Worm (Caenorhabditis elegans) whole organism, young adult: ENCODE data around the gene avr-15.
A peak's percentile ranks its signal among the peaks of the same experiment; 100 is the strongest.

Experiments used
- B0035.1 ChIP-seq: sonication (generic microtip); optimal IDR thresholded peaks from 2 replicates; lab custom pipeline; 2016; ENCODE audit warnings: missing genetic modification characterization, mild to moderate bottlenecking, missing compliant biosample characterization, missing genotype, missing genetic modification reagents
- B0261.1 ChIP-seq: sonication (generic microtip); optimal IDR thresholded peaks from 2 replicates; lab custom pipeline; 2016; ENCODE audit warnings: mild to moderate bottlenecking, missing genetic modification characterization, moderate library complexity, missing compliant biosample characterization
- C06A6.2 ChIP-seq: fragments of 200-800 bp; sonication (Bioruptor generic); conservative IDR thresholded peaks from 2 replicates; pipeline ENCODE4 v1.3.6; 2022; ENCODE audit warnings: missing genetic modification characterization, missing compliant biosample characterization
- D2030.7 ChIP-seq: fragments of 200-800 bp; sonication (Bioruptor generic); IDR thresholded peaks from 2 replicates; pipeline ENCODE4 v1.3.6; 2022; ENCODE audit warnings: missing genetic modification reagents, missing genetic modification characterization, missing compliant biosample characterization
- F10E7.11 ChIP-seq: sonication (generic microtip); optimal IDR thresholded peaks from 2 replicates; lab custom pipeline; 2017; ENCODE audit warnings: mild to moderate bottlenecking, missing genetic modification characterization, moderate library complexity, missing compliant biosample characterization
- F23B12.7 ChIP-seq: sonication (generic microtip); optimal IDR thresholded peaks from 2 replicates; lab custom pipeline; 2017; ENCODE audit warnings: missing genetic modification characterization, mild to moderate bottlenecking, missing compliant biosample characterization, antibody characterized with exemption, moderate library complexity; ENCODE audit not compliant: insufficient read depth
- F52B5.7 ChIP-seq: sonication (generic microtip); optimal IDR thresholded peaks from 2 replicates; lab custom pipeline; 2016; ENCODE audit warnings: mild to moderate bottlenecking, missing genetic modification characterization, missing compliant biosample characterization
- F57A8.1 ChIP-seq: fragments of 200-800 bp; sonication (Bioruptor generic); optimal IDR thresholded peaks from 2 replicates; lab custom pipeline; 2018; ENCODE audit warnings: mild to moderate bottlenecking, missing genetic modification characterization, moderate library complexity, missing compliant biosample characterization
- K12H6.12 ChIP-seq: fragments of 200-800 bp; sonication (Bioruptor generic); optimal IDR thresholded peaks from 2 replicates; lab custom pipeline; 2018; ENCODE audit warnings: mild to moderate bottlenecking, missing genetic modification characterization, missing compliant biosample characterization
- T07F8.4 ChIP-seq: sonication (generic microtip); optimal IDR thresholded peaks from 2 replicates; lab custom pipeline; 2016; ENCODE audit warnings: mild to moderate bottlenecking, missing genetic modification characterization, moderate library complexity, missing compliant biosample characterization
- T26A5.8 ChIP-seq: sonication (generic microtip); optimal IDR thresholded peaks from 2 replicates; lab custom pipeline; 2016; ENCODE audit warnings: missing genetic modification characterization, missing compliant biosample characterization
- ZK185.1 ChIP-seq: sonication (generic microtip); optimal IDR thresholded peaks from 2 replicates; lab custom pipeline; 2016; ENCODE audit warnings: mild to moderate bottlenecking, missing genetic modification characterization, missing compliant biosample characterization; ENCODE audit not compliant: poor library complexity, severe bottlenecking
- akir-1 ChIP-seq: fragments of 200-800 bp; sonication (Bioruptor generic); optimal IDR thresholded peaks from 2 replicates; lab custom pipeline; 2018; ENCODE audit warnings: mild to moderate bottlenecking, missing genetic modification characterization, moderate library complexity, missing compliant biosample characterization
- atf-7 ChIP-seq: sonication (generic microtip); optimal IDR thresholded peaks from 2 replicates; lab custom pipeline; 2017; ENCODE audit warnings: mild to moderate bottlenecking, missing genetic modification characterization, missing compliant biosample characterization
- attf-3 ChIP-seq: fragments of 200-800 bp; sonication (Bioruptor generic); conservative IDR thresholded peaks from 2 replicates; pipeline ENCODE4 v1.3.6; 2022; ENCODE audit warnings: missing genetic modification reagents, missing genetic modification characterization, missing compliant biosample characterization
- attf-5 ChIP-seq: fragments of 200-800 bp; sonication (Bioruptor generic); optimal IDR thresholded peaks from 2 replicates; lab custom pipeline; 2018; ENCODE audit warnings: mild to moderate bottlenecking, missing genetic modification characterization, missing compliant biosample characterization
- bed-2 ChIP-seq: fragments of 200-800 bp; sonication (Bioruptor generic); IDR thresholded peaks from 2 replicates; pipeline ENCODE4 v1.3.6; 2022; ENCODE audit warnings: missing genetic modification reagents, missing genetic modification characterization, missing compliant biosample characterization
- cebp-1 ChIP-seq, 2 experiments: fragments of 200-800 bp in 1 of 2; sonication (Bioruptor generic) in 1 of 2; sonication (generic microtip) in 1 of 2; IDR thresholded peaks in 1 of 2; optimal IDR thresholded peaks in 1 of 2; 2 replicates each; pipeline versions ENCODE4 v1.3.6 to Lab custom; 2017 to 2022; ENCODE audit warnings: missing compliant biosample characterization in 2 of 2, missing genetic modification characterization in 2 of 2, mild to moderate bottlenecking in 1 of 2, missing genetic modification reagents in 1 of 2, moderate library complexity in 1 of 2
- ceh-27 ChIP-seq: fragments of 200-800 bp; sonication (Bioruptor generic); optimal IDR thresholded peaks from 2 replicates; lab custom pipeline; 2018; ENCODE audit warnings: mild to moderate bottlenecking, missing genetic modification characterization, moderate library complexity, missing compliant biosample characterization
- dox-1 ChIP-seq: fragments of 200-800 bp; sonication (Bioruptor generic); IDR thresholded peaks from 2 replicates; pipeline ENCODE4 v1.3.6; 2022; ENCODE audit warnings: missing genetic modification reagents, missing genetic modification characterization, missing compliant biosample characterization
- hmg-1.2 ChIP-seq: fragments of 200-800 bp; sonication (Bioruptor generic); IDR thresholded peaks from 2 replicates; pipeline ENCODE4 v1.3.6; 2022; ENCODE audit warnings: missing genetic modification reagents, missing genetic modification characterization, missing compliant biosample characterization
- hsf-1 ChIP-seq: fragments of 200-800 bp; sonication (Bioruptor generic); IDR thresholded peaks from 2 replicates; pipeline ENCODE4 v1.3.6; 2022; ENCODE audit warnings: missing genetic modification reagents, missing genetic modification characterization, missing compliant biosample characterization
- let-526 ChIP-seq: fragments of 200-800 bp; sonication (Bioruptor generic); IDR thresholded peaks from 2 replicates; pipeline ENCODE4 v1.3.6; 2022; ENCODE audit warnings: missing genetic modification reagents, missing genetic modification characterization, missing compliant biosample characterization
- lin-26 ChIP-seq: fragments of 200-800 bp; sonication (Bioruptor generic); IDR thresholded peaks from 2 replicates; pipeline ENCODE4 v1.3.6; 2022; ENCODE audit warnings: missing genetic modification reagents, missing genetic modification characterization, missing compliant biosample characterization
- lin-35 ChIP-seq, 3 experiments: fragments of 150-350 bp in 2 of 3; sonication (generic microtip) in 1 of 3; optimal IDR thresholded peaks; 2 replicates each; lab custom pipeline; 2014 to 2018; ENCODE audit warnings: missing biosample characterization in 3 of 3, missing genetic modification characterization in 3 of 3, missing genetic modification reagents in 3 of 3
- lin-40 ChIP-seq: sonication (generic microtip); optimal IDR thresholded peaks from 2 replicates; lab custom pipeline; 2016; ENCODE audit warnings: missing genetic modification characterization, mild to moderate bottlenecking, missing compliant biosample characterization, missing genotype, missing genetic modification reagents
- lir-1 ChIP-seq: fragments of 200-800 bp; sonication (Bioruptor generic); conservative IDR thresholded peaks from 2 replicates; pipeline ENCODE4 v1.3.6; 2022; ENCODE audit warnings: missing genetic modification reagents, missing genetic modification characterization, missing compliant biosample characterization
- mcd-1 ChIP-seq: fragments of 200-800 bp; sonication (Bioruptor generic); IDR thresholded peaks from 2 replicates; pipeline ENCODE4 v1.3.6; 2022; ENCODE audit warnings: missing genetic modification reagents, missing genetic modification characterization, missing compliant biosample characterization
- nhr-120 ChIP-seq: fragments of 200-800 bp; sonication (Bioruptor generic); IDR thresholded peaks from 2 replicates; pipeline ENCODE4 v1.3.6; 2022; ENCODE audit warnings: missing genetic modification characterization, missing compliant biosample characterization
- nhr-80 ChIP-seq: sonication (generic microtip); optimal IDR thresholded peaks from 2 replicates; lab custom pipeline; 2016; ENCODE audit warnings: missing genetic modification characterization, missing compliant biosample characterization
- snpc-4 ChIP-seq, 5 experiments: fragments of 150-350 bp in 1 of 5; sonication (generic microtip) in 4 of 5; optimal IDR thresholded peaks; 2 replicates each; lab custom pipeline; 2014 to 2018; ENCODE audit warnings: missing genetic modification characterization in 5 of 5, missing biosample characterization in 3 of 5, antibody characterized with exemption in 2 of 5, mild to moderate bottlenecking in 2 of 5, missing compliant biosample characterization in 2 of 5, missing genotype in 2 of 5, moderate library complexity in 2 of 5, missing genetic modification reagents in 1 of 5
- somi-1 ChIP-seq: fragments of 200-800 bp; sonication (Bioruptor generic); optimal IDR thresholded peaks from 2 replicates; lab custom pipeline; 2018; ENCODE audit warnings: mild to moderate bottlenecking, missing genetic modification characterization, missing compliant biosample characterization
- tbx-9 ChIP-seq: sonication (generic microtip); optimal IDR thresholded peaks from 2 replicates; lab custom pipeline; 2016; ENCODE audit warnings: borderline replicate concordance, missing genetic modification characterization, inconsistent platforms, missing compliant biosample characterization
- unc-130 ChIP-seq: sonication (generic microtip); optimal IDR thresholded peaks from 2 replicates; lab custom pipeline; 2016; ENCODE audit warnings: missing genetic modification reagents, missing genetic modification characterization, missing compliant biosample characterization
- unc-62 ChIP-seq: fragments of 150-350 bp; optimal IDR thresholded peaks from 2 replicates; lab custom pipeline; 2014; ENCODE audit warnings: missing biosample characterization, missing genetic modification reagents, missing genetic modification characterization
- zfh-2 ChIP-seq: fragments of 200-800 bp; sonication (Bioruptor generic); conservative IDR thresholded peaks from 2 replicates; pipeline ENCODE4 v1.3.6; 2022; ENCODE audit warnings: missing genetic modification reagents, missing genetic modification characterization, missing compliant biosample characterization
- zim-3 ChIP-seq: sonication (generic microtip); optimal IDR thresholded peaks from 2 replicates; lab custom pipeline; 2017; ENCODE audit warnings: mild to moderate bottlenecking, missing genetic modification characterization, moderate library complexity, missing compliant biosample characterization
- ztf-18 ChIP-seq: sonication (generic microtip); optimal IDR thresholded peaks from 2 replicates; lab custom pipeline; 2016; ENCODE audit warnings: missing genotype, mild to moderate bottlenecking, missing genetic modification characterization, missing compliant biosample characterization
- ztf-25 ChIP-seq: fragments of 200-800 bp; sonication (Bioruptor generic); IDR thresholded peaks from 2 replicates; pipeline ENCODE4 v1.3.6; 2022; ENCODE audit warnings: missing genetic modification reagents, missing genetic modification characterization, missing compliant biosample characterization
- ztf-3 ChIP-seq: fragments of 200-800 bp; sonication (Bioruptor generic); optimal IDR thresholded peaks from 2 replicates; lab custom pipeline; 2018; ENCODE audit warnings: mild to moderate bottlenecking, missing genetic modification characterization, missing compliant biosample characterization
- ztf-6 ChIP-seq: fragments of 200-800 bp; sonication (Bioruptor generic); IDR thresholded peaks from 2 replicates; pipeline ENCODE4 v1.3.6; 2022; ENCODE audit warnings: missing genetic modification reagents, missing genetic modification characterization, missing compliant biosample characterization

Gene avr-15

DNA sequence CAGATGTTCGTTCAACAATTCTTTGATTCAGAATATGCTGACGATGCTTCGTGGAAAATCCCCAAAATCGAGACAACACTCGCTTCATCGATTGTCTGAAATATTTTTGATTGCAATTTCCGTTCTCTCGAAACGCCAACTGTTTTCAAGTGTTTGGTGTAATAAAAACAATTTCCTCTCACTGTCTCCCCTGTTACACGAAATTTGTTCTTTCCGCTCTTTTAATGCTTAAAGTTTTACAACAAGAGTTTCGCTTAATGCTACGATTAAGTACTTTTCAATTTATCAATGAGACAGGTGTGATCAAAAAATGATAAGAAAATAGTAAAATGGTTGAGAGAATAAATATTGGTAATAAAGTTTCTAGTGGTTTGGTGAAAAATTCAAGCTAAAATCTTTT lies 44.8 kb upstream of the avr-15 start, which contains the start of gene C56A3.6:
TSS of gene C56A3.6 (minus strand) at position 101 of the 400 bp plus-strand sequence.
- TF ChIP-seq nhr-120 (GFP tag; lab: Robert Waterston, UW) (no peak), somi-1 (GFP tag; lab: Kevin White, UChicago) (no peak), bed-2 (GFP tag; lab: Robert Waterston, UW) (no peak), lin-26 (no peak), B0035.1 (tag; lab: Kevin White, UChicago) (no peak), F57A8.1 (GFP tag; lab: Kevin White, UChicago) (no peak), zfh-2 (GFP tag; lab: Robert Waterston, UW) (no peak), F23B12.7 (tag; lab: Kevin White, UChicago) (no peak), K12H6.12 (no peak)

DNA sequence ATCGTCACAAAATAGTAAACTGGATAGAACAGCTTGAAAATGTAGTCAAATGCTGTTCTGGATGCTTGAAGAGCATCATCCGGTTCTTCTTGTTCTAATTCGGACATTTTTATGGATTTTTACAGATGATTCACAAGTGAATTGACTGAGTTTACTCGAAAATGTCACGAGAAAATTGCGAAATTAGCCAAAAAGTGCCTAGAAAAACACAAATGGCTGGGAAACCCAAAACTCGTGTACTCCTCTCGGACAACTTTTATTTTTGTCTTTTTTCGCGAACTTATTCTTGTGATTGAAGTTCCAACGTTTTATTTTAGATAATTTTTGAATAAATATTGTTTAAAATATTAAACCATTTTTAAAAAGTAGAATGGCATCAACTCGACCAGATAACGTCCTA lies 40.1 kb upstream of the avr-15 start, which contains the start of the genes C56A3.4 and C56A3.5:
TSS of gene C56A3.4 (minus strand) at position 154 of the 400 bp plus-strand sequence.
TSS of gene C56A3.5 (plus strand) at position 367 of the 400 bp plus-strand sequence.
- TF ChIP-seq unc-62 (no peak), hmg-1.2 (GFP tag; lab: Robert Waterston, UW) (0 out of 2 replicates have a peak, but pooled peaks have one; percentile 21), K12H6.12 (peak; percentile 27), unc-130 (GFP tag; lab: Kevin White, UChicago) (peak; percentile 28), F52B5.7 (no peak), zim-3 (tag; lab: Kevin White, UChicago) (no peak), ztf-3 (GFP tag; lab: Kevin White, UChicago) (no peak), attf-5 (GFP tag; lab: Kevin White, UChicago) (peak; percentile 53), lin-35 (GFP tag; optimal IDR thresholded peaks at IDR 0.05; lab: Kevin White, UChicago) (peak in 1 of 3 experiments; percentile 20), C06A6.2 (GFP tag; lab: Robert Waterston, UW) (no peak), cebp-1 (GFP tag; IDR thresholded peaks at IDR 0.05; lab: Robert Waterston, UW) (peak; percentile 92), cebp-1 (tag; optimal IDR thresholded peaks at IDR 0.05; lab: Kevin White, UChicago) (peak; percentile 99), mcd-1 (GFP tag; lab: Robert Waterston, UW) (peak; percentile 60), T07F8.4 (tag; lab: Kevin White, UChicago) (no peak), lir-1 (GFP tag; lab: Robert Waterston, UW) (no peak), tbx-9 (tag; lab: Kevin White, UChicago) (no peak), ZK185.1 (tag; lab: Kevin White, UChicago) (peak; percentile 48), let-526 (GFP tag; lab: Robert Waterston, UW) (peak; percentile 63; the same call in 1 of the 2 replicates), akir-1 (GFP tag; lab: Kevin White, UChicago) (no peak), hsf-1 (GFP tag; lab: Robert Waterston, UW) (no peak), attf-3 (GFP tag; lab: Robert Waterston, UW) (0 out of 2 replicates have a peak, but pooled peaks have one; percentile 29), lin-40 (tag; lab: Kevin White, UChicago) (peak; percentile 4), ztf-25 (0 out of 2 replicates have a peak, but pooled peaks have one; percentile 10), ztf-18 (tag; lab: Kevin White, UChicago) (no peak), D2030.7 (GFP tag; lab: Robert Waterston, UW) (0 out of 2 replicates have a peak, but pooled peaks have one; percentile 26), nhr-80 (tag; lab: Kevin White, UChicago) (peak; percentile 26), snpc-4 (GFP tag; optimal IDR thresholded peaks at IDR 0.05; lab: Kevin White, UChicago) (no peak), snpc-4 (tag; optimal IDR thresholded peaks at IDR 0.05; lab: Kevin White, UChicago) (peak in 1 of 4 experiments; percentile 14), dox-1 (GFP tag; lab: Robert Waterston, UW) (no peak; the same call in 1 of the 2 replicates), T26A5.8 (tag; lab: Kevin White, UChicago) (no peak), B0261.1 (no peak), F10E7.11 (no peak), atf-7 (tag; lab: Kevin White, UChicago) (no peak), ceh-27 (peak; percentile 58), ztf-6 (GFP tag; lab: Robert Waterston, UW) (no peak)
